Worm (Caenorhabditis elegans) whole organism, L4 larva: ENCODE data around the gene C33F10.1.

Experiments used
- tra-1 ChIP-seq: fragments of 200-800 bp; sonication (Bioruptor generic); IDR thresholded peaks from 2 replicates; pipeline ENCODE4 v1.3.6; 2022; ENCODE audit warnings: missing genetic modification reagents, missing genetic modification characterization, missing compliant biosample characterization
- unc-62 ChIP-seq, 3 experiments: fragments of 150-350 bp in 1 of 3; sonication (generic microtip); optimal IDR thresholded peaks in 2 of 3; peaks in 1 of 3; 1 replicate in 1 of 3; 2 replicates in 2 of 3; lab custom pipeline; 2014 to 2017; ENCODE audit warnings: missing biosample characterization in 3 of 3, missing genetic modification characterization in 3 of 3, missing genetic modification reagents in 3 of 3, missing genotype in 1 of 3

Gene C33F10.1

DNA sequence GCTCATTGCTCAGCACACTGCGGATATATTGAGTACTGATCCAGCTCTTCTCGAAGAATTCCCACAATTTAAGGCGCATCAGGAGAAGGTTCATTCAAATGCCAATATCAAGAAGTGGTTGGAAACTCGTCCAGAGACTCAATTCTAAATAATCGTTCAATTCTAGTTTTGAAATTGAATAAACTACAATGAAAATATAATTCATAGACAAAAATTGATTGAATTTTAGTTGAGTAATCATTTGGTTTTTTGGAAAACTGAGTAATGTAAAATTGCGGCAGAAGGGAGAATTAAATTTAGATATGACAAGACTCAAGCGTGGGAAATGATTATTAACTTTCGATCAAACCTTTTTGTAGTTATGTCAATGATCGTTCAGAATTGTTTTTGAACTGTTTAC, 49.6 kb downstream of the C33F10.1 start:
- TF ChIP-seq unc-62 (GFP tag; optimal IDR thresholded peaks at IDR 0.05 in 1 of 2; lab: Kevin White, UChicago) (peak in 1 of 2 experiments; percentile 65), unc-62 (tag; optimal IDR thresholded peaks at IDR 0.05; lab: Kevin White, UChicago) (no peak), tra-1 (no peak)
